Worm (Caenorhabditis elegans) whole organism, mixed stage, embryonic: ENCODE results near the gene F48D6.4.

Experiments used
- ceh-43 ChIP-seq: fragments of 200-800 bp; sonication (Bioruptor generic); optimal IDR thresholded peaks from 2 replicates; lab custom pipeline; 2018; ENCODE audit warnings: mild to moderate bottlenecking, missing genetic modification characterization, moderate library complexity, missing compliant biosample characterization
- elt-3 ChIP-seq: fragments of 150-350 bp; optimal IDR thresholded peaks from 2 replicates; lab custom pipeline; 2014; ENCODE audit warnings: missing biosample characterization, missing genetic modification characterization
- hlh-1 ChIP-seq: fragments of 150-350 bp; optimal IDR thresholded peaks from 2 replicates; lab custom pipeline; 2014; ENCODE audit warnings: missing biosample characterization, missing genetic modification reagents, missing genetic modification characterization
- lsy-2 ChIP-seq: fragments of 150-350 bp; optimal IDR thresholded peaks from 2 replicates; lab custom pipeline; 2014; ENCODE audit warnings: missing biosample characterization, missing genetic modification characterization
- nhr-2 ChIP-seq: fragments of 150-350 bp; optimal IDR thresholded peaks from 2 replicates; lab custom pipeline; 2014; ENCODE audit warnings: missing biosample characterization, missing genetic modification characterization
- nhr-28 ChIP-seq: fragments of 150-350 bp; optimal IDR thresholded peaks from 2 replicates; lab custom pipeline; 2014; ENCODE audit warnings: missing biosample characterization, missing genetic modification characterization
- ztf-11 ChIP-seq: fragments of 150-350 bp; optimal IDR thresholded peaks from 2 replicates; lab custom pipeline; 2014; ENCODE audit warnings: missing biosample characterization, missing genetic modification characterization

ce11 chrX:4289805-4290204, 42.8 kb upstream of the F48D6.4 start:
- TF ChIP-seq hlh-1 (tag; lab: Kevin White, UChicago) (no peak), nhr-28 (tag; lab: Kevin White, UChicago) (no peak), ztf-11 (tag; lab: Kevin White, UChicago) (no peak), lsy-2 (no peak), nhr-2 (tag; lab: Kevin White, UChicago) (no peak), ceh-43 (GFP tag; lab: Kevin White, UChicago) (no peak), elt-3 (tag; lab: Kevin White, UChicago) (no peak)
